Worm (Caenorhabditis elegans) whole organism, L1 larva: ENCODE measurements around the gene K09F6.13.

Experiments used
- elt-3 ChIP-seq, 6 experiments: fragments of 150-350 bp in 1 of 6; sonication (generic microtip); optimal IDR thresholded peaks; 2 replicates each; lab custom pipeline; 2017 to 2018; ENCODE audit warnings: missing biosample characterization in 6 of 6, missing genetic modification characterization in 6 of 6, inconsistent platforms in 1 of 6
- nhr-28 ChIP-seq: fragments of 150-350 bp; optimal IDR thresholded peaks from 2 replicates; lab custom pipeline; 2014; ENCODE audit warnings: missing biosample characterization, missing genetic modification characterization
- snpc-4 ChIP-seq: fragments of 150-350 bp; optimal IDR thresholded peaks from 2 replicates; lab custom pipeline; 2014; ENCODE audit warnings: missing biosample characterization, missing genetic modification characterization
- sox-4 ChIP-seq: sonication (generic microtip); optimal IDR thresholded peaks from 2 replicates; lab custom pipeline; 2016; ENCODE audit warnings: missing genetic modification characterization, missing compliant biosample characterization

ce11 chrII:2253676-2254075 is 35.2 kb upstream of the K09F6.13 start:
- TF ChIP-seq sox-4 (tag; lab: Kevin White, UChicago) (no peak), nhr-28 (tag; lab: Kevin White, UChicago) (no peak), snpc-4 (tag; lab: Kevin White, UChicago) (no peak), elt-3 (tag; optimal IDR thresholded peaks at IDR 0.05; lab: Kevin White, UChicago) (no peak)
